Worm (Caenorhabditis elegans) whole organism, early embryonic: Measurements from ENCODE around the gene F35A5.8.

Source experiments
- ama-1 ChIP-seq: fragments of 150-350 bp; optimal IDR thresholded peaks from 2 replicates; lab custom pipeline; 2014
- ceh-13 ChIP-seq: fragments of 200-800 bp; sonication (Bioruptor generic); optimal IDR thresholded peaks from 2 replicates; lab custom pipeline; 2018; ENCODE audit warnings: mild to moderate bottlenecking, missing genetic modification characterization, missing compliant biosample characterization
- flt-1 ChIP-seq: fragments of 200-800 bp; sonication (Bioruptor generic); IDR thresholded peaks from 2 replicates; pipeline ENCODE4 v1.3.6; 2022; ENCODE audit warnings: missing genetic modification characterization, missing compliant biosample characterization
- hnd-1 ChIP-seq: sonication (generic microtip); optimal IDR thresholded peaks from 2 replicates; lab custom pipeline; 2016; ENCODE audit warnings: missing genetic modification characterization, missing compliant biosample characterization
- scrt-1 ChIP-seq: fragments of 200-800 bp; sonication (Bioruptor generic); IDR thresholded peaks from 2 replicates; pipeline ENCODE4 v1.3.6; 2022; ENCODE audit warnings: missing genetic modification characterization, missing compliant biosample characterization
- sea-1 ChIP-seq: fragments of 200-800 bp; sonication (Bioruptor generic); conservative IDR thresholded peaks from 2 replicates; pipeline ENCODE4 v1.3.6; 2022; ENCODE audit warnings: missing genetic modification characterization, missing compliant biosample characterization
- tra-4 ChIP-seq: sonication (generic microtip); optimal IDR thresholded peaks from 2 replicates; lab custom pipeline; 2017; ENCODE audit warnings: missing genetic modification characterization, missing compliant biosample characterization

DNA sequence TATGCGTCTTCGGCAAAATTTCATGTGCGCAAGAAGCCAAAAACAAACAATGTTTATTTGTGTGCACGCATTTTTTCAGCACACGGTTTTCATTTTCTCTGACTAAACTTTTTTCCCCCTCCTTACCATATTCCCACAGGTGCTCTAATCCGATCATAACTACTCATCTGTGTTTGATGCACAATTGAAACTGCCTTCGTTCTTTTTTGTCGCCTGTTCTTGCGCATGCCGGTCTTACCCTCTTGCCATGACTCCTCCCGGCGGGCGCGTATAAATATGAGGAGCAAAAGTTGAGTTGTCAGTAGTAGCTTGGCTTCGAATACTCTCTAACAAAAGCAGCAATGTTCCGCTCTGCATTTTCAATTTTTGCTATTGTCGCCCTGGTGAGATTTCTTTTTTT, 5.4 kb downstream of the F35A5.8 start, which contains the start of gene abu-10:
- TF ChIP-seq ama-1 (lab: Kevin White, UChicago) (no peak), ceh-13 (GFP tag; lab: Kevin White, UChicago) (no peak), tra-4 (tag; lab: Kevin White, UChicago) (no peak), hnd-1 (tag; lab: Kevin White, UChicago) (no peak), flt-1 (no peak), scrt-1 (GFP tag; lab: Robert Waterston, UW) (no peak), sea-1 (GFP tag; lab: Robert Waterston, UW) (no peak)
